Worm (Caenorhabditis elegans): ENCODE data around the gene pid-1.
A peak's percentile ranks its signal among the peaks of the same experiment; 100 is the strongest.

ce11 chrII:7681898-7682297, 8.5 kb downstream of the pid-1 start, which contains the start of gene lin-26:
- TF ChIP-seq ceh-20 (GFP tag; IDR thresholded peaks at IDR 0.05) = no peak
- TF ChIP-seq ceh-82 (tag; optimal IDR thresholded peaks at IDR 0.05) = no peak
- TF ChIP-seq nhr-28 (tag; optimal IDR thresholded peaks at IDR 0.05) = no peak
- peak in 1 of 2 experiments; percentile 86 for TF ChIP-seq unc-62 (GFP tag; optimal IDR thresholded peaks at IDR 0.05 in 1 of 2)
- TF ChIP-seq unc-62 (tag; optimal IDR thresholded peaks at IDR 0.05) = no peak
- TF ChIP-seq mep-1 (tag; optimal IDR thresholded peaks at IDR 0.05) = no peak
- no peak for TF ChIP-seq nhr-11 (tag; optimal IDR thresholded peaks at IDR 0.05)
- no peak for TF ChIP-seq lsy-2 (tag; optimal IDR thresholded peaks at IDR 0.05)
- no peak for TF ChIP-seq unc-39 (tag; optimal IDR thresholded peaks at IDR 0.05)
- no peak for TF ChIP-seq F37D6.2 (tag; optimal IDR thresholded peaks at IDR 0.05)
- no peak for TF ChIP-seq skn-1 (tag; optimal IDR thresholded peaks at IDR 0.05)
- no peak for TF ChIP-seq pqm-1 (tag; optimal IDR thresholded peaks at IDR 0.05)
- TF ChIP-seq ZK546.5 (tag; optimal IDR thresholded peaks at IDR 0.05) = no peak
